Worm (Caenorhabditis elegans) whole organism, young adult: ENCODE results near the gene R107.2.

Source experiments
- F22D6.2 ChIP-seq: sonication (generic microtip); optimal IDR thresholded peaks from 2 replicates; lab custom pipeline; 2016; ENCODE audit warnings: mild to moderate bottlenecking, missing genetic modification characterization, missing compliant biosample characterization
- Y53F4B.3 ChIP-seq: fragments of 200-800 bp; sonication (Bioruptor generic); IDR thresholded peaks from 2 replicates; pipeline ENCODE4 v1.3.6; 2022; ENCODE audit warnings: missing genetic modification reagents, missing genetic modification characterization, missing compliant biosample characterization
- Y53G8AR.9 ChIP-seq: fragments of 200-800 bp; sonication (Bioruptor generic); conservative IDR thresholded peaks from 2 replicates; pipeline ENCODE4 v1.3.6; 2022; ENCODE audit warnings: missing genetic modification reagents, missing genetic modification characterization, missing compliant biosample characterization
- Y95B8A.8 ChIP-seq: fragments of 200-800 bp; sonication (Bioruptor generic); IDR thresholded peaks from 2 replicates; pipeline ENCODE4 v1.3.6; 2022; ENCODE audit warnings: missing genetic modification reagents, missing genetic modification characterization, missing compliant biosample characterization
- ama-1 ChIP-seq, 3 experiments: fragments of 150-350 bp in 1 of 3; sonication (generic microtip) in 2 of 3; optimal IDR thresholded peaks; 2 replicates each; lab custom pipeline; 2014 to 2018; ENCODE audit warnings: missing biosample characterization in 2 of 3, missing genetic modification characterization in 2 of 3, missing genetic modification reagents in 2 of 3
- cebp-1 ChIP-seq, 2 experiments: fragments of 200-800 bp in 1 of 2; sonication (Bioruptor generic) in 1 of 2; sonication (generic microtip) in 1 of 2; IDR thresholded peaks in 1 of 2; optimal IDR thresholded peaks in 1 of 2; 2 replicates each; pipeline versions ENCODE4 v1.3.6 to Lab custom; 2017 to 2022; ENCODE audit warnings: missing compliant biosample characterization in 2 of 2, missing genetic modification characterization in 2 of 2, mild to moderate bottlenecking in 1 of 2, missing genetic modification reagents in 1 of 2, moderate library complexity in 1 of 2
- dpl-1 ChIP-seq: fragments of 150-350 bp; optimal IDR thresholded peaks from 2 replicates; lab custom pipeline; 2014; ENCODE audit warnings: missing biosample characterization, missing genetic modification reagents, missing genetic modification characterization
- ets-4 ChIP-seq: fragments of 200-800 bp; sonication (Bioruptor generic); optimal IDR thresholded peaks from 2 replicates; lab custom pipeline; 2018; ENCODE audit warnings: mild to moderate bottlenecking, missing genetic modification characterization, missing compliant biosample characterization
- hsf-1 ChIP-seq: fragments of 200-800 bp; sonication (Bioruptor generic); IDR thresholded peaks from 2 replicates; pipeline ENCODE4 v1.3.6; 2022; ENCODE audit warnings: missing genetic modification reagents, missing genetic modification characterization, missing compliant biosample characterization
- let-526 ChIP-seq: fragments of 200-800 bp; sonication (Bioruptor generic); IDR thresholded peaks from 2 replicates; pipeline ENCODE4 v1.3.6; 2022; ENCODE audit warnings: missing genetic modification reagents, missing genetic modification characterization, missing compliant biosample characterization
- nhr-179 ChIP-seq: sonication (generic microtip); optimal IDR thresholded peaks from 2 replicates; lab custom pipeline; 2016; ENCODE audit warnings: mild to moderate bottlenecking, missing genetic modification characterization, missing compliant biosample characterization
- snpc-1.3 ChIP-seq: sonication (generic microtip); optimal IDR thresholded peaks from 2 replicates; lab custom pipeline; 2017; ENCODE audit warnings: missing genetic modification characterization, mild to moderate bottlenecking, missing compliant biosample characterization, antibody characterized with exemption, moderate library complexity, missing genotype, missing genetic modification reagents; ENCODE audit not compliant: insufficient read depth
- unc-130 ChIP-seq: sonication (generic microtip); optimal IDR thresholded peaks from 2 replicates; lab custom pipeline; 2016; ENCODE audit warnings: missing genetic modification reagents, missing genetic modification characterization, missing compliant biosample characterization
- ztf-3 ChIP-seq: fragments of 200-800 bp; sonication (Bioruptor generic); optimal IDR thresholded peaks from 2 replicates; lab custom pipeline; 2018; ENCODE audit warnings: mild to moderate bottlenecking, missing genetic modification characterization, missing compliant biosample characterization

- TF ChIP-seq ztf-3 (GFP tag; lab: Kevin White, UChicago) (no peak), ama-1 (optimal IDR thresholded peaks at IDR 0.05; lab: Kevin White, UChicago) (no peak), ama-1 (GFP tag; optimal IDR thresholded peaks at IDR 0.05; lab: Kevin White, UChicago) (no peak), Y95B8A.8 (GFP tag; lab: Robert Waterston, UW) (no peak), unc-130 (GFP tag; lab: Kevin White, UChicago) (no peak), F22D6.2 (tag; lab: Kevin White, UChicago) (no peak), dpl-1 (GFP tag; lab: Kevin White, UChicago) (no peak), ets-4 (GFP tag; lab: Kevin White, UChicago) (no peak), nhr-179 (tag; lab: Kevin White, UChicago) (no peak), cebp-1 (GFP tag; IDR thresholded peaks at IDR 0.05; lab: Robert Waterston, UW) (no peak), cebp-1 (tag; optimal IDR thresholded peaks at IDR 0.05; lab: Kevin White, UChicago) (no peak), Y53F4B.3 (GFP tag; lab: Robert Waterston, UW) (no peak), let-526 (GFP tag; lab: Robert Waterston, UW) (no peak), hsf-1 (GFP tag; lab: Robert Waterston, UW) (no peak), snpc-1.3 (tag; lab: Kevin White, UChicago) (no peak), Y53G8AR.9 (GFP tag; lab: Robert Waterston, UW) (no peak)
Measured at ce11 chrIII:9034133-9034532, 11.6 kb downstream of the R107.2 start.
